Fruit fly (Drosophila melanogaster) whole organism, embryonic: Measurements from ENCODE around the gene crc.

Source experiments
- CG16863 ChIP-seq: fragments of 200-800 bp; sonication (Bioruptor generic); optimal IDR thresholded peaks from 3 replicates; lab custom pipeline; 2016; ENCODE audit warnings: missing biosample characterization, missing genetic modification characterization
- CG30020 ChIP-seq: fragments of 200-800 bp; optimal IDR thresholded peaks from 2 replicates; lab custom pipeline; 2019; ENCODE audit warnings: missing biosample characterization, mild to moderate bottlenecking, missing genetic modification characterization, moderate library complexity
- Dfd ChIP-seq, 2 experiments: fragments of >200 bp; optimal IDR thresholded peaks; 2 replicates each; lab custom pipeline; 2017; ENCODE audit warnings: missing biosample characterization in 2 of 2, missing genetic modification characterization in 2 of 2
- PHDP ChIP-seq: fragments of 200-800 bp; sonication (Bioruptor generic); optimal IDR thresholded peaks from 3 replicates; lab custom pipeline; 2018; ENCODE audit warnings: missing biosample characterization, mild to moderate bottlenecking, missing genetic modification characterization, moderate library complexity
- danr ChIP-seq: fragments of 200-800 bp; sonication (Bioruptor generic); IDR thresholded peaks from 2 replicates; pipeline ENCODE4 v1.3.6; 2022; ENCODE audit warnings: missing biosample characterization, missing genetic modification characterization
- phol ChIP-seq: fragments of 200-800 bp; sonication (Bioruptor generic); optimal IDR thresholded peaks from 3 replicates; lab custom pipeline; 2018; ENCODE audit warnings: missing biosample characterization, mild to moderate bottlenecking, missing genetic modification characterization, moderate library complexity
- slp2 ChIP-seq: fragments of 200-800 bp; sonication (Bioruptor generic); optimal IDR thresholded peaks from 2 replicates; lab custom pipeline; 2016; ENCODE audit warnings: missing biosample characterization, missing genetic modification characterization
- unc-4 ChIP-seq: fragments of 200-800 bp; sonication (Bioruptor generic); IDR thresholded peaks from 2 replicates; pipeline ENCODE4 v1.3.6; 2022; ENCODE audit warnings: missing biosample characterization, missing genetic modification characterization; ENCODE audit not compliant: partially characterized antibody

DNA sequence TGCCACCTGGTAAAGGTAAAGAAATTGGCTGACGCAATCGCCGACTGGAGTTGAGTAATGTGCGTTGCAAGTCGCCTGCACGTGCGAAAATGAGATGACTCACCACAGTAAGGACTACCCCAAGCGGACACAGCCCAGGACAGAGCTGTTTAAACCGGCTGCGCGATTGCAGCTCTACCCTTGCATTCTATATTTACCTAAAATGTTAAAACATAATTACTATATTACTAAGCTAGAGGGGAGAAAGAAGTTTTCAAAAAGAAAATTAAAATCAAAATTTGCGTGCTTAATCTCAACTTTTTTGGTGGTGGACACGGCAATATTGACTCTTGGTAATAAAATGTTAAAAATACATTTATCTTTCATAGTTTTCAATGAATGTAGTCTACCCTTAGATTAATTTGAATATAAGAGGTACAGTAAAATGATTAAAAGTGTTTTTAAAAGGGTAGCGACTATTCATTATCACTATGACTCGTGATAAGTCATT, 579 bp downstream of the crc start:
- TF ChIP-seq CG30020 (tag; lab: Kevin White, UChicago) = no peak
- TF ChIP-seq danr (GFP tag; lab: Robert Waterston, UW) = no peak
- no peak for TF ChIP-seq PHDP (tag; lab: Kevin White, UChicago)
- no peak for TF ChIP-seq phol (tag; lab: Kevin White, UChicago)
- TF ChIP-seq slp2 (GFP tag; lab: Kevin White, UChicago) = no peak
- no peak for TF ChIP-seq Dfd (GFP tag; optimal IDR thresholded peaks at IDR 0.05; lab: Kevin White, UChicago)
- no peak for TF ChIP-seq unc-4 (GFP tag; lab: Robert Waterston, UW)
- TF ChIP-seq CG16863 (GFP tag; lab: Kevin White, UChicago) = no peak
